Fruit fly (Drosophila melanogaster) whole organism, embryonic: ENCODE data around the gene Irc.

Source experiments
- CG8478 ChIP-seq: fragments of >200 bp; optimal IDR thresholded peaks from 2 replicates; lab custom pipeline; 2018
- slou ChIP-seq: fragments of 200-800 bp; sonication (Bioruptor generic); optimal IDR thresholded peaks from 3 replicates; lab custom pipeline; 2016; ENCODE audit warnings: missing biosample characterization, missing genetic modification characterization

DNA sequence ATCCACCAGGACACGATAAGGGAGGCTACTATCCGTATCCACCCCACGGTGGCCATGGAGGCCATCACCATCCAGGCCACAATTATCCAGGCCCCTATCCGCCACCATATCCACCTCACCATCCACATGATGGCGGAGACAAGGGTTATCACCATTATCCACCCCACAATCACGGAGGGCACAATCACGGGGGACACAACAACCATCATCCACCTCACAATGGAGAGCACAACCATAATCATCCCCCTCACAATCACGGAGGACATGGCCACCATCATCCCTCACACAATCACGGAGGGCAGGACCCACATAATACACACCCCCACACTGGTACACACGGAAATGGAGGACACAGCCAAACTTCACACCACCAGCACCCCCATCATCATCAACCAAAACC lies 27.1 kb downstream of the Irc start:
- no peak for TF ChIP-seq slou (GFP tag; lab: Kevin White, UChicago)
- no peak for TF ChIP-seq CG8478 (lab: Kevin White, UChicago)
